Worm (Caenorhabditis elegans) whole organism, L3 larva: ENCODE measurements around the gene vab-1.

Experiments used
- elt-1 ChIP-seq: fragments of 150-350 bp; optimal IDR thresholded peaks from 2 replicates; lab custom pipeline; 2014; ENCODE audit warnings: missing biosample characterization, missing genetic modification characterization
- hmg-11 ChIP-seq: sonication (generic microtip); optimal IDR thresholded peaks from 2 replicates; lab custom pipeline; 2016; ENCODE audit warnings: missing genetic modification characterization, missing compliant biosample characterization
- jun-1 ChIP-seq: fragments of 150-350 bp; optimal IDR thresholded peaks from 2 replicates; lab custom pipeline; 2014; ENCODE audit warnings: missing biosample characterization, missing genetic modification reagents, missing genetic modification characterization
- lin-15B ChIP-seq: fragments of 150-350 bp; optimal IDR thresholded peaks from 2 replicates; lab custom pipeline; 2014; ENCODE audit warnings: missing biosample characterization, missing genetic modification characterization
- nhr-11 ChIP-seq: fragments of 150-350 bp; optimal IDR thresholded peaks from 2 replicates; lab custom pipeline; 2014; ENCODE audit warnings: missing biosample characterization, missing genetic modification characterization
- pha-4 ChIP-seq: fragments of 150-350 bp; optimal IDR thresholded peaks from 2 replicates; lab custom pipeline; 2014; ENCODE audit warnings: missing biosample characterization, missing genetic modification reagents, missing genetic modification characterization
- pqm-1 ChIP-seq: fragments of 150-350 bp; optimal IDR thresholded peaks from 2 replicates; lab custom pipeline; 2017; ENCODE audit warnings: missing biosample characterization, missing genetic modification characterization, inconsistent platforms
- skn-1 ChIP-seq: fragments of 150-350 bp; optimal IDR thresholded peaks from 2 replicates; lab custom pipeline; 2014; ENCODE audit warnings: missing biosample characterization, missing genetic modification characterization
- snpc-4 ChIP-seq: fragments of 150-350 bp; optimal IDR thresholded peaks from 2 replicates; lab custom pipeline; 2014; ENCODE audit warnings: missing biosample characterization, missing genetic modification characterization
- unc-62 ChIP-seq: fragments of 150-350 bp; sonication (generic microtip); optimal IDR thresholded peaks from 4 replicates; lab custom pipeline; 2014; ENCODE audit warnings: missing biosample characterization, missing genetic modification reagents, missing genetic modification characterization
- zag-1 ChIP-seq: fragments of 150-350 bp; optimal IDR thresholded peaks from 2 replicates; lab custom pipeline; 2014; ENCODE audit warnings: missing biosample characterization, missing genetic modification characterization

- TF ChIP-seq unc-62 (GFP tag; lab: Kevin White, UChicago) (no peak), skn-1 (tag; lab: Kevin White, UChicago) (no peak), hmg-11 (tag; lab: Kevin White, UChicago) (no peak), elt-1 (tag; lab: Kevin White, UChicago) (peak; percentile 79), zag-1 (tag; lab: Kevin White, UChicago) (no peak), pqm-1 (tag; lab: Kevin White, UChicago) (no peak), lin-15B (tag; lab: Kevin White, UChicago) (no peak), nhr-11 (no peak), snpc-4 (no peak), jun-1 (tag; lab: Kevin White, UChicago) (no peak), pha-4 (tag; lab: Kevin White, UChicago) (no peak)
Measured at ce11 chrII:4573084-4573483, 1.3 kb downstream of the vab-1 start.
